Worm (Caenorhabditis elegans) whole organism, late embryonic: ENCODE results near the gene col-38.
A peak's percentile ranks its signal among the peaks of the same experiment; 100 is the strongest.

ENCODE experiments used
- C08G9.2 ChIP-seq: sonication (generic microtip); optimal IDR thresholded peaks from 2 replicates; lab custom pipeline; 2016; ENCODE audit warnings: mild to moderate bottlenecking, missing genetic modification characterization, moderate library complexity, missing compliant biosample characterization
- F13H6.1 ChIP-seq: sonication (generic microtip); optimal IDR thresholded peaks from 2 replicates; lab custom pipeline; 2016; ENCODE audit warnings: missing genetic modification characterization, missing compliant biosample characterization
- Y22D7AL.16 ChIP-seq: sonication (generic microtip); optimal IDR thresholded peaks from 2 replicates; lab custom pipeline; 2016; ENCODE audit warnings: missing genetic modification characterization, missing compliant biosample characterization
- ahr-1 ChIP-seq: sonication (generic microtip); optimal IDR thresholded peaks from 2 replicates; lab custom pipeline; 2016; ENCODE audit warnings: missing genetic modification characterization, missing compliant biosample characterization
- ceh-14 ChIP-seq: sonication (generic microtip); optimal IDR thresholded peaks from 2 replicates; lab custom pipeline; 2016; ENCODE audit warnings: missing genotype, missing genetic modification characterization, missing compliant biosample characterization
- ceh-18 ChIP-seq: sonication (generic microtip); optimal IDR thresholded peaks from 2 replicates; lab custom pipeline; 2016; ENCODE audit warnings: missing genetic modification characterization, missing compliant biosample characterization
- ceh-30 ChIP-seq: fragments of 150-350 bp; optimal IDR thresholded peaks from 2 replicates; lab custom pipeline; 2014; ENCODE audit warnings: missing biosample characterization, missing genetic modification characterization
- ceh-48 ChIP-seq: sonication (generic microtip); optimal IDR thresholded peaks from 2 replicates; lab custom pipeline; 2016; ENCODE audit warnings: missing genetic modification characterization, inconsistent platforms, missing compliant biosample characterization
- ceh-6 ChIP-seq: fragments of 200-800 bp; sonication (Bioruptor generic); optimal IDR thresholded peaks from 2 replicates; lab custom pipeline; 2018; ENCODE audit warnings: mild to moderate bottlenecking, missing genetic modification characterization, missing compliant biosample characterization
- che-1 ChIP-seq: sonication (generic microtip); optimal IDR thresholded peaks from 2 replicates; lab custom pipeline; 2016; ENCODE audit warnings: mild to moderate bottlenecking, missing genetic modification characterization, missing compliant biosample characterization
- dve-1 ChIP-seq: sonication (generic microtip); optimal IDR thresholded peaks from 2 replicates; lab custom pipeline; 2017; ENCODE audit warnings: antibody characterized with exemption, mild to moderate bottlenecking, missing genetic modification characterization, missing compliant biosample characterization
- elt-4 ChIP-seq: sonication (generic microtip); optimal IDR thresholded peaks from 2 replicates; lab custom pipeline; 2016; ENCODE audit warnings: missing genetic modification characterization, missing compliant biosample characterization
- fax-1 ChIP-seq: sonication (generic microtip); optimal IDR thresholded peaks from 2 replicates; lab custom pipeline; 2016; ENCODE audit warnings: missing genotype, missing genetic modification characterization, missing compliant biosample characterization
- fkh-10 ChIP-seq: fragments of 150-350 bp; optimal IDR thresholded peaks from 2 replicates; lab custom pipeline; 2014; ENCODE audit warnings: missing biosample characterization, missing genetic modification reagents, missing genetic modification characterization
- fkh-6 ChIP-seq: sonication (generic microtip); optimal IDR thresholded peaks from 2 replicates; lab custom pipeline; 2016; ENCODE audit warnings: missing genetic modification characterization, missing compliant biosample characterization
- hlh-15 ChIP-seq: sonication (generic microtip); optimal IDR thresholded peaks from 2 replicates; lab custom pipeline; 2016; ENCODE audit warnings: missing genetic modification characterization, missing compliant biosample characterization
- hlh-30 ChIP-seq: sonication (generic microtip); optimal IDR thresholded peaks from 2 replicates; lab custom pipeline; 2017; ENCODE audit warnings: antibody characterized with exemption, missing genetic modification characterization, missing compliant biosample characterization; ENCODE audit not compliant: insufficient read depth
- hlh-8 ChIP-seq: sonication (generic microtip); optimal IDR thresholded peaks from 2 replicates; lab custom pipeline; 2016; ENCODE audit warnings: missing genotype, missing genetic modification characterization, missing compliant biosample characterization
- lim-6 ChIP-seq: sonication (generic microtip); optimal IDR thresholded peaks from 2 replicates; lab custom pipeline; 2016; ENCODE audit warnings: missing genetic modification characterization, missing compliant biosample characterization
- lin-11 ChIP-seq: fragments of 200-800 bp; sonication (Bioruptor generic); optimal IDR thresholded peaks from 2 replicates; lab custom pipeline; 2018; ENCODE audit warnings: mild to moderate bottlenecking, missing genetic modification characterization, missing compliant biosample characterization
- mec-3 ChIP-seq: sonication (generic microtip); optimal IDR thresholded peaks from 2 replicates; lab custom pipeline; 2016; ENCODE audit warnings: borderline replicate concordance, missing genetic modification characterization, missing compliant biosample characterization
- pha-2 ChIP-seq: sonication (generic microtip); optimal IDR thresholded peaks from 2 replicates; lab custom pipeline; 2017; ENCODE audit warnings: mild to moderate bottlenecking, missing genetic modification characterization, missing compliant biosample characterization
- pha-4 ChIP-seq: fragments of 150-350 bp; optimal IDR thresholded peaks from 2 replicates; lab custom pipeline; 2018; ENCODE audit warnings: missing biosample characterization, missing genetic modification reagents, missing genetic modification characterization
- pros-1 ChIP-seq: fragments of 150-350 bp; optimal IDR thresholded peaks from 2 replicates; lab custom pipeline; 2014; ENCODE audit warnings: missing biosample characterization, missing genetic modification reagents, missing genetic modification characterization
- ref-2 ChIP-seq: sonication (generic microtip); optimal IDR thresholded peaks from 2 replicates; lab custom pipeline; 2016; ENCODE audit warnings: missing genetic modification characterization, missing compliant biosample characterization
- rnt-1 ChIP-seq: sonication (generic microtip); optimal IDR thresholded peaks from 2 replicates; lab custom pipeline; 2016; ENCODE audit warnings: missing genetic modification characterization, missing compliant biosample characterization
- sdc-2 ChIP-seq: sonication (generic microtip); optimal IDR thresholded peaks from 2 replicates; lab custom pipeline; 2016; ENCODE audit warnings: missing genotype, missing genetic modification characterization, missing compliant biosample characterization
- sox-2 ChIP-seq: fragments of 200-800 bp; sonication (Bioruptor generic); IDR thresholded peaks from 2 replicates; pipeline ENCODE4 v1.3.6; 2022; ENCODE audit warnings: missing genetic modification reagents, missing genetic modification characterization, missing compliant biosample characterization
- sox-4 ChIP-seq: sonication (generic microtip); optimal IDR thresholded peaks from 2 replicates; lab custom pipeline; 2017; ENCODE audit warnings: mild to moderate bottlenecking, missing genetic modification characterization, inconsistent platforms, missing compliant biosample characterization
- syd-9 ChIP-seq: sonication (generic microtip); optimal IDR thresholded peaks from 2 replicates; lab custom pipeline; 2016; ENCODE audit warnings: mild to moderate bottlenecking, missing genetic modification characterization, moderate library complexity, missing compliant biosample characterization
- tbx-2 ChIP-seq: sonication (generic microtip); optimal IDR thresholded peaks from 2 replicates; lab custom pipeline; 2016; ENCODE audit warnings: missing genetic modification characterization, missing compliant biosample characterization
- unc-3 ChIP-seq, 2 experiments: fragments of 200-800 bp in 1 of 2; sonication (Bioruptor generic) in 1 of 2; sonication (generic microtip) in 1 of 2; conservative IDR thresholded peaks in 1 of 2; optimal IDR thresholded peaks in 1 of 2; 2 replicates each; pipeline versions ENCODE4 v1.3.6 to Lab custom; 2016 to 2022; ENCODE audit warnings: missing compliant biosample characterization in 2 of 2, missing genetic modification characterization in 2 of 2, missing genetic modification reagents in 1 of 2
- unc-42 ChIP-seq: sonication (generic microtip); optimal IDR thresholded peaks from 2 replicates; lab custom pipeline; 2016; ENCODE audit warnings: missing genotype, missing genetic modification characterization, missing compliant biosample characterization

Gene col-38

ce11 chrII:8611330-8611729, 42.4 kb upstream of the col-38 start:
- TF ChIP-seq rnt-1 (tag; lab: Kevin White, UChicago) (no peak), unc-42 (tag; lab: Kevin White, UChicago) (peak; percentile 53), hlh-30 (no peak), sox-2 (GFP tag; lab: Robert Waterston, UW) (no peak)

DNA sequence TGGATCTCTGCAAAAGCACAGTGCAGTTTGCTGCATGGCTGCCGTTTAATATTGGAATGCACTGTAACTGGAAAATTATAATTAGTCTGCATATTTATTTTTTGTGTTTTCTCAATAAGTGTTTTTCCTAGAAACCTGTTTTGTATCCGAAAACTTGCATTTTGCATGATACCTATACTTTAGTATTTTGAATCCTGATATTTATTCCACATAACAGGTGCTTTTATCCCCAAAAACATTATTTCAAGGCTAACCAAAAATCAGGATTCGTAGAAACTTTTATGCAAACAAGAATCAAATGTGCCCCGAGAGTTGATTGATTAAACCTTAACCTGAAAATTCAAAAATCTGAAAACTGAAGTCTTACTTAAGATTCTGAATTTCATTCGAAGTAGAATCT, 41.7 kb upstream of the col-38 start:
- TF ChIP-seq tbx-2 (tag; lab: Kevin White, UChicago) (no peak), Y22D7AL.16 (tag; lab: Kevin White, UChicago) (no peak), F13H6.1 (tag; lab: Kevin White, UChicago) (no peak), pha-2 (tag; lab: Kevin White, UChicago) (no peak), ref-2 (tag; lab: Kevin White, UChicago) (no peak), sox-4 (tag; lab: Kevin White, UChicago) (no peak), mec-3 (no peak), hlh-15 (tag; lab: Kevin White, UChicago) (no peak), che-1 (tag; lab: Kevin White, UChicago) (no peak), fkh-10 (no peak), ceh-6 (no peak), C08G9.2 (no peak)

- no peak for TF ChIP-seq dve-1 (tag; lab: Kevin White, UChicago)
- no peak for TF ChIP-seq ceh-30 (tag; lab: Kevin White, UChicago)
- no peak for TF ChIP-seq ahr-1 (tag; lab: Kevin White, UChicago)
- no peak for TF ChIP-seq sdc-2 (tag; lab: Kevin White, UChicago)
- TF ChIP-seq pha-4 (tag; lab: Kevin White, UChicago): no peak
- TF ChIP-seq unc-3 (GFP tag; conservative IDR thresholded peaks at IDR 0.05; lab: Robert Waterston, UW): no peak
- no peak for TF ChIP-seq unc-3 (tag; optimal IDR thresholded peaks at IDR 0.05; lab: Kevin White, UChicago)
Measured at ce11 chrII:8610085-8610484, 41.2 kb upstream of the col-38 start, which contains the start of gene F28C6.9. Gene F28C6.9 (minus strand): TSS chrII:8610185.

DNA sequence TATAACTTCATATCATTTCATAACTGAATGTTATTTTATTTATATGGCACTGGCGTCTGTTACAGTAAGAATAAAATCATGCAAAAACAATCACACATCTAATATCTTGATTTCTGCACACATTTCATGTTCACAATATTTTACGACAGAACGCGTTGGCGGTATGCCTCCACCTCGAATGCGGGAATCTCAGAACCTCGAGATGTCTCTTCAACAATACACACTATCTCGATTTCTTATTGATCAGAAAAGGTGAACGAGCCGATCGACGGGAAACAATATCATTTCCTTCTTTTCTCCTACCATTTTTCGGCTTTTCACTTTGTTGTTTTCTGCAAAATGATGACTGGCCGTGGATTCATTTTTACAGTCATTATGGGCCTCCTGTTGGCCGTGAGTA, 38.8 kb upstream of the col-38 start, which contains the start of gene F28C6.10:
Gene F28C6.10 (plus strand): TSS at position 301 of the 400 bp plus-strand sequence.
- TF ChIP-seq syd-9 (tag; lab: Kevin White, UChicago): no peak
- TF ChIP-seq C08G9.2: no peak
- no peak for TF ChIP-seq lim-6 (tag; lab: Kevin White, UChicago)
- no peak for TF ChIP-seq sox-4 (tag; lab: Kevin White, UChicago)
- no peak for TF ChIP-seq rnt-1 (tag; lab: Kevin White, UChicago)
- no peak for TF ChIP-seq ceh-48 (tag; lab: Kevin White, UChicago)
- TF ChIP-seq, all 69 proteins: peak for 0

- TF ChIP-seq elt-4 (tag; lab: Kevin White, UChicago) (no peak), Y22D7AL.16 (tag; lab: Kevin White, UChicago) (no peak), ahr-1 (tag; lab: Kevin White, UChicago) (no peak), lin-11 (no peak), pros-1 (tag; lab: Kevin White, UChicago) (no peak), ceh-18 (no peak), hlh-8 (tag; lab: Kevin White, UChicago) (no peak), ceh-30 (tag; lab: Kevin White, UChicago) (no peak), fax-1 (tag; lab: Kevin White, UChicago) (no peak), fkh-6 (tag; lab: Kevin White, UChicago) (no peak), ceh-14 (tag; lab: Kevin White, UChicago) (no peak)
Measured at ce11 chrII:8606549-8606948, 37.7 kb upstream of the col-38 start, which contains the start of gene F28C6.8. Gene F28C6.8 (plus strand): TSS chrII:8606849.
